Fruit fly (Drosophila melanogaster) whole organism, embryonic: ENCODE measurements around the gene CG6656.

Experiments used
- Aef1 ChIP-seq: fragments of 200-800 bp; sonication (Bioruptor generic); IDR thresholded peaks from 3 replicates; pipeline ENCODE4 v1.3.6; 2022; ENCODE audit warnings: missing biosample characterization, missing genetic modification characterization
- Bgb ChIP-seq: fragments of 200-800 bp; sonication (Bioruptor generic); IDR thresholded peaks from 2 replicates; pipeline ENCODE4 v1.3.6; 2022; ENCODE audit warnings: missing biosample characterization, missing genetic modification characterization; ENCODE audit not compliant: partially characterized antibody
- C15 ChIP-seq: fragments of 200-800 bp; sonication (Bioruptor generic); IDR thresholded peaks from 3 replicates; pipeline ENCODE4 v1.3.6; 2022; ENCODE audit warnings: missing biosample characterization, missing genetic modification characterization
- CG10267 ChIP-seq: fragments of 200-800 bp; sonication (Bioruptor generic); optimal IDR thresholded peaks from 2 replicates; lab custom pipeline; 2018; ENCODE audit warnings: missing biosample characterization, mild to moderate bottlenecking, missing genetic modification characterization, moderate library complexity
- CG2875 ChIP-seq: fragments of 200-800 bp; sonication (Bioruptor generic); optimal IDR thresholded peaks from 2 replicates; lab custom pipeline; 2017; ENCODE audit warnings: missing biosample characterization, mild to moderate bottlenecking, missing genetic modification characterization, missing genetic modification reagents
- CG31224 ChIP-seq: fragments of 200-800 bp; sonication (Bioruptor generic); IDR thresholded peaks from 2 replicates; pipeline ENCODE4 v1.3.6; 2022; ENCODE audit warnings: missing biosample characterization, missing genetic modification characterization
- CG32772 ChIP-seq: fragments of 200-800 bp; sonication (Bioruptor generic); IDR thresholded peaks from 2 replicates; pipeline ENCODE4 v1.3.6; 2022; ENCODE audit warnings: missing biosample characterization, missing genetic modification characterization
- CG33557 ChIP-seq: fragments of 200-800 bp; sonication (Bioruptor generic); optimal IDR thresholded peaks from 2 replicates; lab custom pipeline; 2019; ENCODE audit warnings: missing biosample characterization, mild to moderate bottlenecking, missing genetic modification characterization, moderate library complexity
- CG3847 ChIP-seq: fragments of 200-800 bp; sonication (Bioruptor generic); IDR thresholded peaks from 2 replicates; pipeline ENCODE4 v1.3.6; 2022; ENCODE audit warnings: missing biosample characterization, missing genetic modification characterization
- CG7839 ChIP-seq: fragments of 200-800 bp; sonication (Bioruptor generic); optimal IDR thresholded peaks from 3 replicates; lab custom pipeline; 2018; ENCODE audit warnings: missing biosample characterization, mild to moderate bottlenecking, missing genetic modification characterization, moderate library complexity
- CG7963 ChIP-seq: fragments of 200-800 bp; sonication (Bioruptor generic); IDR thresholded peaks from 3 replicates; pipeline ENCODE4 v1.3.6; 2022; ENCODE audit warnings: missing biosample characterization, missing genetic modification characterization; ENCODE audit not compliant: partially characterized antibody
- CG8388 ChIP-seq: fragments of 200-800 bp; sonication (Bioruptor generic); optimal IDR thresholded peaks from 2 replicates; lab custom pipeline; 2019; ENCODE audit warnings: missing biosample characterization, mild to moderate bottlenecking, missing genetic modification characterization, moderate library complexity
- CG8478 ChIP-seq: fragments of >200 bp; optimal IDR thresholded peaks from 2 replicates; lab custom pipeline; 2018
- CTCF ChIP-seq: fragments of 200-800 bp; sonication (Bioruptor generic); optimal IDR thresholded peaks from 2 replicates; lab custom pipeline; 2017; ENCODE audit warnings: missing biosample characterization, mild to moderate bottlenecking, missing genetic modification characterization, moderate library complexity
- CoRest ChIP-seq: fragments of 200-800 bp; sonication (Bioruptor generic); optimal IDR thresholded peaks from 3 replicates; lab custom pipeline; 2018; ENCODE audit warnings: missing biosample characterization, mild to moderate bottlenecking, missing genetic modification characterization, moderate library complexity
- D19A ChIP-seq: fragments of 200-800 bp; optimal IDR thresholded peaks from 3 replicates; lab custom pipeline; 2019; ENCODE audit warnings: missing biosample characterization, mild to moderate bottlenecking, missing genetic modification characterization, moderate library complexity
- D19B ChIP-seq: fragments of 200-800 bp; sonication (Bioruptor generic); optimal IDR thresholded peaks from 2 replicates; lab custom pipeline; 2017; ENCODE audit warnings: missing biosample characterization, mild to moderate bottlenecking, missing genetic modification characterization
- Drgx ChIP-seq: fragments of 200-800 bp; sonication (Bioruptor generic); IDR thresholded peaks from 2 replicates; pipeline ENCODE4 v1.3.6; 2022; ENCODE audit warnings: missing biosample characterization, missing genetic modification characterization
- Eip74EF ChIP-seq, 2 experiments: fragments of 200-800 bp in 1 of 2; fragments of >200 bp in 1 of 2; sonication (Bioruptor generic) in 1 of 2; optimal IDR thresholded peaks; 2 replicates each; lab custom pipeline; 2017 to 2019; ENCODE audit warnings: missing biosample characterization in 2 of 2, missing genetic modification characterization in 2 of 2, mild to moderate bottlenecking in 1 of 2, moderate library complexity in 1 of 2
- Fer1 ChIP-seq: fragments of 200-800 bp; sonication (Bioruptor generic); optimal IDR thresholded peaks from 2 replicates; lab custom pipeline; 2017; ENCODE audit warnings: missing biosample characterization, mild to moderate bottlenecking, missing genetic modification characterization
- NK7.1 ChIP-seq: fragments of 200-800 bp; sonication (Bioruptor generic); optimal IDR thresholded peaks from 3 replicates; lab custom pipeline; 2016; ENCODE audit warnings: missing biosample characterization, missing genetic modification characterization
- Sox102F ChIP-seq: fragments of 200-800 bp; sonication (Bioruptor generic); optimal IDR thresholded peaks from 2 replicates; lab custom pipeline; 2018; ENCODE audit warnings: missing biosample characterization, mild to moderate bottlenecking, missing genetic modification characterization, moderate library complexity
- Ssrp ChIP-seq: fragments of 200-800 bp; sonication (Bioruptor generic); optimal IDR thresholded peaks from 2 replicates; lab custom pipeline; 2018; ENCODE audit warnings: missing biosample characterization, mild to moderate bottlenecking, missing genetic modification characterization, moderate library complexity
- Usf ChIP-seq: fragments of 200-800 bp; sonication (Bioruptor generic); optimal IDR thresholded peaks from 2 replicates; lab custom pipeline; 2017; ENCODE audit warnings: missing genotype, missing biosample characterization, missing genetic modification characterization
- Xbp1 ChIP-seq: fragments of 200-800 bp; sonication (Bioruptor generic); optimal IDR thresholded peaks from 3 replicates; lab custom pipeline; 2016; ENCODE audit warnings: missing biosample characterization, mild to moderate bottlenecking, missing genetic modification characterization
- abd-A ChIP-seq: fragments of 200-800 bp; sonication (Bioruptor generic); optimal IDR thresholded peaks from 3 replicates; lab custom pipeline; 2019; ENCODE audit warnings: missing biosample characterization, mild to moderate bottlenecking, missing genetic modification characterization, moderate library complexity
- cg ChIP-seq: fragments of 200-800 bp; sonication (Bioruptor generic); optimal IDR thresholded peaks from 3 replicates; lab custom pipeline; 2019; ENCODE audit warnings: missing biosample characterization, mild to moderate bottlenecking, missing genetic modification characterization, moderate library complexity
- ci ChIP-seq: fragments of 200-800 bp; sonication (Bioruptor generic); IDR thresholded peaks from 3 replicates; pipeline ENCODE4 v1.3.6; 2022; ENCODE audit warnings: missing biosample characterization, missing genetic modification characterization
- crol ChIP-seq: fragments of 200-800 bp; sonication (Bioruptor generic); IDR thresholded peaks from 2 replicates; pipeline ENCODE4 v1.3.6; 2022; ENCODE audit warnings: missing biosample characterization, missing genetic modification characterization
- crp ChIP-seq, 2 experiments: fragments of 200-800 bp; sonication (Bioruptor generic); optimal IDR thresholded peaks; 2 replicates in 1 of 2; 3 replicates in 1 of 2; lab custom pipeline; 2017; ENCODE audit warnings: missing biosample characterization in 2 of 2, missing genetic modification characterization in 2 of 2, mild to moderate bottlenecking in 1 of 2, moderate library complexity in 1 of 2
- disco-r ChIP-seq: fragments of 200-800 bp; sonication (Bioruptor generic); optimal IDR thresholded peaks from 2 replicates; lab custom pipeline; 2016; ENCODE audit warnings: missing biosample characterization, missing genetic modification characterization
- dmrt11E ChIP-seq: fragments of 200-800 bp; sonication (Bioruptor generic); optimal IDR thresholded peaks from 3 replicates; lab custom pipeline; 2018; ENCODE audit warnings: missing biosample characterization, mild to moderate bottlenecking, missing genetic modification characterization, moderate library complexity
- eve ChIP-seq, 2 experiments: fragments of >200 bp; optimal IDR thresholded peaks; 2 replicates each; lab custom pipeline; 2017; ENCODE audit warnings: missing biosample characterization in 2 of 2, missing genetic modification characterization in 2 of 2
- gcm ChIP-seq: fragments of 200-800 bp; sonication (Bioruptor generic); optimal IDR thresholded peaks from 2 replicates; lab custom pipeline; 2019; ENCODE audit warnings: missing biosample characterization, mild to moderate bottlenecking, missing genetic modification characterization, moderate library complexity
- hb ChIP-seq: fragments of 200-800 bp; sonication (Bioruptor generic); IDR thresholded peaks from 3 replicates; pipeline ENCODE4 v1.3.6; 2022; ENCODE audit warnings: missing biosample characterization, missing genetic modification characterization; ENCODE audit not compliant: partially characterized antibody
- knrl ChIP-seq: fragments of 200-800 bp; sonication (Bioruptor generic); IDR thresholded peaks from 3 replicates; pipeline ENCODE4 v1.3.6; 2022; ENCODE audit warnings: missing biosample characterization, missing genetic modification characterization; ENCODE audit not compliant: partially characterized antibody
- lab ChIP-seq: fragments of 200-800 bp; sonication (Bioruptor generic); optimal IDR thresholded peaks from 3 replicates; lab custom pipeline; 2017; ENCODE audit warnings: missing biosample characterization, missing genetic modification characterization, mild to moderate bottlenecking, moderate library complexity, missing genetic modification reagents
- lilli ChIP-seq: fragments of 200-800 bp; sonication (Bioruptor generic); optimal IDR thresholded peaks from 3 replicates; lab custom pipeline; 2016; ENCODE audit warnings: missing biosample characterization, missing genetic modification characterization
- oc ChIP-seq: fragments of 200-800 bp; sonication (Bioruptor generic); optimal IDR thresholded peaks from 2 replicates; lab custom pipeline; 2018; ENCODE audit warnings: missing biosample characterization, mild to moderate bottlenecking, missing genetic modification characterization, moderate library complexity
- onecut ChIP-seq: fragments of 200-800 bp; sonication (Bioruptor generic); IDR thresholded peaks from 2 replicates; pipeline ENCODE4 v1.3.6; 2022; ENCODE audit warnings: missing biosample characterization, missing genetic modification characterization
- pros ChIP-seq: fragments of 200-800 bp; sonication (Bioruptor generic); optimal IDR thresholded peaks from 3 replicates; lab custom pipeline; 2019; ENCODE audit warnings: missing biosample characterization, mild to moderate bottlenecking, missing genetic modification characterization, moderate library complexity
- z ChIP-seq: fragments of 200-800 bp; sonication (Bioruptor generic); IDR thresholded peaks from 3 replicates; pipeline ENCODE4 v1.3.6; 2022; ENCODE audit warnings: missing biosample characterization, missing genetic modification characterization

CG6656 gene

dm6 chr3R:21830303-21830707 lies 44.8 kb upstream of the CG6656 start (continued):
- TF ChIP-seq CG33557 (GFP tag; lab: Kevin White, UChicago) (peak; percentile 52), Fer1 (GFP tag; lab: Kevin White, UChicago) (no peak)
- TF ChIP-seq, all 482 proteins: peak for 47

dm6 chr3R:21831040-21831439 lies 44.1 kb upstream of the CG6656 start:
- TF ChIP-seq C15 (GFP tag; lab: Robert Waterston, UW) (peak; percentile 22; the same call in 1 of the 3 replicates), Aef1 (no peak), CG31224 (GFP tag; lab: Robert Waterston, UW) (peak; percentile 12; the same call in 1 of the 2 replicates)

dm6 chr3R:21832203-21832602 lies 42.9 kb upstream of the CG6656 start, which contains the start of gene Gr93a:
Gr93a (plus strand) TSS chr3R:21832503.
- TF ChIP-seq z (GFP tag; lab: Robert Waterston, UW) = peak; percentile 65; the same call in 2 of the 3 replicates
- no peak for TF ChIP-seq knrl (GFP tag; lab: Robert Waterston, UW)

dm6 chr3R:21834234-21835070 lies 40.6 kb upstream of the CG6656 start:
- TF ChIP-seq CG2875 (GFP tag; lab: Kevin White, UChicago) (peak; percentile 60), CG3847 (no peak), onecut (0 out of 2 replicates have a peak, but pooled peaks have one; percentile 4), gcm (peak; percentile 18), CoRest (peak; percentile 30), ci (GFP tag; lab: Robert Waterston, UW) (peak; percentile 31; the same call in 1 of the 3 replicates), CG32772 (GFP tag; lab: Robert Waterston, UW) (peak; percentile 47), dmrt11E (tag; lab: Kevin White, UChicago) (peak; percentile 83), hb (GFP tag; lab: Robert Waterston, UW) (no peak), CG8478 (lab: Kevin White, UChicago) (no peak), lilli (no peak), oc (peak; percentile 26), Ssrp (peak; percentile 55), crol (GFP tag; lab: Robert Waterston, UW) (peak; percentile 59), D19A (tag; lab: Kevin White, UChicago) (peak; percentile 32), CG10267 (tag; lab: Kevin White, UChicago) (peak; percentile 18), abd-A (no peak), NK7.1 (GFP tag; lab: Kevin White, UChicago) (no peak), CG7839 (tag; lab: Kevin White, UChicago) (peak; percentile 45), Xbp1 (peak; percentile 37), CTCF (no peak), CG8388 (GFP tag; lab: Kevin White, UChicago) (peak; percentile 67), D19B (GFP tag; lab: Kevin White, UChicago) (no peak), Eip74EF (GFP tag; optimal IDR thresholded peaks at IDR 0.05; lab: Kevin White, UChicago) (peak in 1 of 2 experiments; percentile 19), crp (GFP tag; optimal IDR thresholded peaks at IDR 0.05; lab: Kevin White, UChicago) (no peak), CG7963 (GFP tag; lab: Robert Waterston, UW) (no peak), pros (peak; percentile 77), disco-r (GFP tag; lab: Kevin White, UChicago) (no peak), eve (GFP tag; optimal IDR thresholded peaks at IDR 0.05; lab: Kevin White, UChicago) (peak in 1 of 2 experiments; percentile 67), Drgx (GFP tag; lab: Robert Waterston, UW) (0 out of 2 replicates have a peak, but pooled peaks have one; percentile 5), lab (GFP tag; lab: Kevin White, UChicago) (peak; percentile 10), Bgb (GFP tag; lab: Robert Waterston, UW) (no peak), cg (GFP tag; lab: Kevin White, UChicago) (peak; percentile 4), Usf (GFP tag; lab: Kevin White, UChicago) (peak; percentile 14), Sox102F (peak; percentile 63)
